Fruit fly (Drosophila melanogaster): ENCODE results near the gene CG14227.
A peak's percentile ranks its signal among the peaks of the same experiment; 100 is the strongest.

CG14227 gene

dm6 chrX:19717988-19718973 is 29.5 kb upstream of the CG14227 start, which contains the start of gene CG12531:
CG12531 (plus strand) TSS chrX:19718923.
- peak; percentile 10 for TF ChIP-seq svp (GFP tag)
- no peak for TF ChIP-seq CG6792 (GFP tag; optimal IDR thresholded peaks at IDR 0.05)
- no peak for TF ChIP-seq spab (GFP tag; optimal IDR thresholded peaks at IDR 0.05)
- TF ChIP-seq OdsH (GFP tag; optimal IDR thresholded peaks at IDR 0.05) = no peak
- peak in 1 of 2 experiments; percentile 35 for TF ChIP-seq ss (GFP tag; optimal IDR thresholded peaks at IDR 0.05)
- TF ChIP-seq acj6 (GFP tag; optimal IDR thresholded peaks at IDR 0.05) = no peak
- TF ChIP-seq CG7368 (GFP tag; optimal IDR thresholded peaks at IDR 0.05) = no peak

DNA sequence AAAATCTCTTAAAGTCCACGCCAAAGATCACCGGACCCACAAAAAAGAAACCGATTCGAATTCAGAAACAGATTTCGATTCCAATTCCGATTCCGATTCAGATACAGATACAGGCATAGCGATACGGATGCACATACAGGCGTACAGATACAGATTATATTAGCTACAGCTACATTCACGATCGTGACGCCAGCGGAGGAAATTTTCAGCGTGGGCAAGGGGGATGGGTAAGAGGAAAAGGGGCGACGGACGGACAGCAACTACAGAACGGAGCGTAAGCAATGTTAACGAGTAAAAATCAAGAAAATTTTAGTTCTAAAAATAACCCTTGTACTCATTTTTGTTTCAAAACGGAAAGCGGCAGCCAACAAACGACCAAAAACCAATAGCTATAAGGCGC is 28.3 kb upstream of the CG14227 start:
- TF ChIP-seq cyc (GFP tag; optimal IDR thresholded peaks at IDR 0.05) = no peak
- TF ChIP-seq CG11294 (GFP tag; IDR thresholded peaks at IDR 0.05) = no peak
- no peak for TF ChIP-seq Eip75B (GFP tag; optimal IDR thresholded peaks at IDR 0.05)
- peak; percentile 17 for TF ChIP-seq svp (GFP tag)
- no peak for TF ChIP-seq CG6792 (GFP tag; optimal IDR thresholded peaks at IDR 0.05)

dm6 chrX:19716325-19716917 is 27.7 kb upstream of the CG14227 start:
- TF ChIP-seq CG11902 (GFP tag; optimal IDR thresholded peaks at IDR 0.05) (no peak), CG9139 (GFP tag; optimal IDR thresholded peaks at IDR 0.05) (no peak), CG10631 (GFP tag; optimal IDR thresholded peaks at IDR 0.05) (peak; percentile 5), spab (GFP tag; optimal IDR thresholded peaks at IDR 0.05) (no peak), Eip78C (GFP tag) (peak; percentile 40), cyc (GFP tag; optimal IDR thresholded peaks at IDR 0.05) (no peak), svp (GFP tag) (peak; percentile 45), fd59A (GFP tag; optimal IDR thresholded peaks at IDR 0.05) (no peak), pdm3 (GFP tag; optimal IDR thresholded peaks at IDR 0.05) (no peak), CG15336 (GFP tag; IDR thresholded peaks at IDR 0.05) (no peak)

dm6 chrX:19714816-19715215 is 26.1 kb upstream of the CG14227 start:
- TF ChIP-seq CG6276 (GFP tag; optimal IDR thresholded peaks at IDR 0.05) = no peak
- peak; percentile 71 for TF ChIP-seq svp (GFP tag)

dm6 chrX:19712898-19713627 is 24.3 kb upstream of the CG14227 start, which contains the start of gene meso18E:
meso18E (minus strand) TSS chrX:19713045.
- TF ChIP-seq CG6276 (GFP tag; optimal IDR thresholded peaks at IDR 0.05) (no peak), vri (GFP tag; optimal IDR thresholded peaks at IDR 0.05) (no peak), Ets96B (tag; optimal IDR thresholded peaks at IDR 0.05) (no peak), acj6 (GFP tag; optimal IDR thresholded peaks at IDR 0.05) (no peak), Eip78C (GFP tag) (peak; percentile 40), CG10669 (GFP tag; optimal IDR thresholded peaks at IDR 0.05) (no peak), dsx (GFP tag; optimal IDR thresholded peaks at IDR 0.05; ENCODE audit: poor library complexity, severe bottlenecking) (no peak), Sox102F (GFP tag; optimal IDR thresholded peaks at IDR 0.05) (no peak), CG8632 (GFP tag; optimal IDR thresholded peaks at IDR 0.05) (no peak), Met (GFP tag; optimal IDR thresholded peaks at IDR 0.05) (no peak), Sox15 (GFP tag; optimal IDR thresholded peaks at IDR 0.05) (no peak), fd59A (GFP tag; optimal IDR thresholded peaks at IDR 0.05) (no peak), eg (GFP tag; IDR thresholded peaks at IDR 0.05) (0 out of 3 replicates have a peak, but pooled peaks have one; percentile 7), Ets21C (GFP tag; optimal IDR thresholded peaks at IDR 0.05) (no peak), Hr4 (GFP tag; optimal IDR thresholded peaks at IDR 0.05) (no peak), CG6854 (GFP tag; optimal IDR thresholded peaks at IDR 0.05) (no peak), topi (GFP tag; optimal IDR thresholded peaks at IDR 0.05) (no peak), CG11762 (GFP tag; optimal IDR thresholded peaks at IDR 0.05; ENCODE audit: insufficient read depth) (no peak), Eip93F (GFP tag; optimal IDR thresholded peaks at IDR 0.05) (no peak), Lpt (GFP tag; optimal IDR thresholded peaks at IDR 0.05) (no peak), svp (GFP tag) (peak; percentile 79), CG4318 (GFP tag; optimal IDR thresholded peaks at IDR 0.05) (no peak), CG34406 (GFP tag; optimal IDR thresholded peaks at IDR 0.05) (no peak), fkh (GFP tag; optimal IDR thresholded peaks at IDR 0.05) (no peak), CG3919 (GFP tag; optimal IDR thresholded peaks at IDR 0.05) (no peak), salr (GFP tag; optimal IDR thresholded peaks at IDR 0.05) (no peak)
